Worm (Caenorhabditis elegans): ENCODE measurements around the gene T05B9.1.

The T05B9.1 gene

ce11 chrII:11268822-11269221 is 7.8 kb upstream of the T05B9.1 start, which contains the start of gene cut-1:
Gene cut-1 (plus strand): TSS chrII:11269122.
- TF ChIP-seq lsy-2 (tag; optimal IDR thresholded peaks at IDR 0.05) (no peak), fkh-10 (GFP tag; optimal IDR thresholded peaks at IDR 0.05) (no peak), efl-3 (GFP tag; optimal IDR thresholded peaks at IDR 0.05) (no peak), ceh-90 (tag; optimal IDR thresholded peaks at IDR 0.05) (no peak), ceh-82 (tag; optimal IDR thresholded peaks at IDR 0.05) (no peak), lin-15B (tag; optimal IDR thresholded peaks at IDR 0.05) (no peak), elt-3 (tag; optimal IDR thresholded peaks at IDR 0.05) (no peak), isw-1 (GFP tag; IDR thresholded peaks at IDR 0.05) (no peak), grh-1 (GFP tag; IDR thresholded peaks at IDR 0.05) (no peak), nhr-11 (tag; optimal IDR thresholded peaks at IDR 0.05) (no peak), ceh-8 (GFP tag; optimal IDR thresholded peaks at IDR 0.05) (no peak), sptf-1 (tag; optimal IDR thresholded peaks at IDR 0.05) (no peak), ceh-88 (GFP tag; IDR thresholded peaks at IDR 0.05) (no peak)

ce11 chrII:11259766-11260165 is 1.2 kb downstream of the T05B9.1 start:
- no peak for TF ChIP-seq snu-23 (GFP tag; optimal IDR thresholded peaks at IDR 0.05)
- no peak for TF ChIP-seq C34B4.2 (tag; optimal IDR thresholded peaks at IDR 0.05)
- TF ChIP-seq sox-4 (tag; optimal IDR thresholded peaks at IDR 0.05): no peak
- no peak for TF ChIP-seq F16B12.6 (tag; optimal IDR thresholded peaks at IDR 0.05)
- no peak for TF ChIP-seq pqm-1 (tag; optimal IDR thresholded peaks at IDR 0.05)
- no peak for TF ChIP-seq nhr-12 (tag; optimal IDR thresholded peaks at IDR 0.05)
- TF ChIP-seq nhr-84 (tag; optimal IDR thresholded peaks at IDR 0.05): no peak
- no peak for TF ChIP-seq lin-13 (GFP tag; optimal IDR thresholded peaks at IDR 0.05)
- no peak for TF ChIP-seq C04F5.9 (tag; optimal IDR thresholded peaks at IDR 0.05)
- TF ChIP-seq ztf-4 (tag; optimal IDR thresholded peaks at IDR 0.05): no peak
- TF ChIP-seq ceh-88 (GFP tag; IDR thresholded peaks at IDR 0.05): no peak
- no peak for TF ChIP-seq tbx-2 (tag; optimal IDR thresholded peaks at IDR 0.05)
- no peak for TF ChIP-seq ceh-63 (GFP tag; optimal IDR thresholded peaks at IDR 0.05)
- no peak for TF ChIP-seq elt-2 (tag; optimal IDR thresholded peaks at IDR 0.05)
- no peak for TF ChIP-seq sptf-1 (tag; optimal IDR thresholded peaks at IDR 0.05)
- no peak for TF ChIP-seq efl-3 (GFP tag; optimal IDR thresholded peaks at IDR 0.05)
- TF ChIP-seq xbp-1 (tag; optimal IDR thresholded peaks at IDR 0.05): no peak
- no peak for TF ChIP-seq blmp-1 (tag; optimal IDR thresholded peaks at IDR 0.05)

- TF ChIP-seq ztf-4 (tag; optimal IDR thresholded peaks at IDR 0.05): no peak
- TF ChIP-seq fkh-10 (GFP tag; optimal IDR thresholded peaks at IDR 0.05): no peak
- no peak for TF ChIP-seq efl-3 (GFP tag; optimal IDR thresholded peaks at IDR 0.05)
- no peak for TF ChIP-seq lin-15B (tag; optimal IDR thresholded peaks at IDR 0.05)
- no peak for TF ChIP-seq hlh-4 (tag; optimal IDR thresholded peaks at IDR 0.05)
- no peak for TF ChIP-seq ceh-82 (tag; optimal IDR thresholded peaks at IDR 0.05)
- no peak for TF ChIP-seq lin-35 (GFP tag; optimal IDR thresholded peaks at IDR 0.05)
- no peak for TF ChIP-seq zip-4 (GFP tag; optimal IDR thresholded peaks at IDR 0.05)
- TF ChIP-seq C34B4.2 (tag; optimal IDR thresholded peaks at IDR 0.05): no peak
- TF ChIP-seq nhr-28 (tag; optimal IDR thresholded peaks at IDR 0.05): no peak
Measured at ce11 chrII:11255536-11255935, 5.5 kb downstream of the T05B9.1 start, which contains the start of gene T05B9.2. Gene T05B9.2 (plus strand): TSS chrII:11255836.

- TF ChIP-seq aha-1 (tag; optimal IDR thresholded peaks at IDR 0.05) (no peak), blmp-1 (tag; optimal IDR thresholded peaks at IDR 0.05) (peak; percentile 16)
Measured at ce11 chrII:11247414-11247813, 13.6 kb downstream of the T05B9.1 start, which contains the start of gene T06D8.10. Gene T06D8.10 (minus strand): TSS chrII:11247514.

ce11 chrII:11246506-11246905 is 14.5 kb downstream of the T05B9.1 start:
- TF ChIP-seq blmp-1 (tag; optimal IDR thresholded peaks at IDR 0.05) (peak; percentile 95), sptf-1 (tag; optimal IDR thresholded peaks at IDR 0.05) (no peak)

ce11 chrII:11242918-11243317 is 18.1 kb downstream of the T05B9.1 start:
- TF ChIP-seq mab-9 (GFP tag; IDR thresholded peaks at IDR 0.05) (no peak), grh-1 (GFP tag; IDR thresholded peaks at IDR 0.05) (no peak), pax-3 (tag; optimal IDR thresholded peaks at IDR 0.05) (no peak), dpl-1 (GFP tag; optimal IDR thresholded peaks at IDR 0.05) (no peak), nhr-71 (tag; optimal IDR thresholded peaks at IDR 0.05) (no peak), efl-1 (optimal IDR thresholded peaks at IDR 0.05) (no peak), efl-1 (GFP tag; optimal IDR thresholded peaks at IDR 0.05 in 1 of 2) (no peak), mep-1 (tag; optimal IDR thresholded peaks at IDR 0.05) (no peak)

All from whole organism, L1 larva.